Fruit fly (Drosophila melanogaster) whole organism, prepupa: Measurements from ENCODE around the gene CG13252.

ENCODE experiments used
- Blimp-1 ChIP-seq: fragments of 200-800 bp; sonication (Bioruptor generic); optimal IDR thresholded peaks from 3 replicates; lab custom pipeline; 2017; ENCODE audit warnings: missing biosample characterization, missing genetic modification characterization, mild to moderate bottlenecking, moderate library complexity, missing genetic modification reagents
- CG10631 ChIP-seq: fragments of 200-800 bp; sonication (Bioruptor generic); optimal IDR thresholded peaks from 2 replicates; lab custom pipeline; 2016; ENCODE audit warnings: missing biosample characterization, missing genetic modification characterization
- CG11902 ChIP-seq: fragments of 200-800 bp; sonication (Bioruptor generic); optimal IDR thresholded peaks from 3 replicates; lab custom pipeline; 2016; ENCODE audit warnings: missing biosample characterization, missing genetic modification characterization
- CG15336 ChIP-seq: fragments of 200-800 bp; sonication (Bioruptor generic); IDR thresholded peaks from 2 replicates; pipeline ENCODE4 v1.3.6; 2022; ENCODE audit warnings: missing biosample characterization, missing genetic modification characterization
- CG1621 ChIP-seq: fragments of 200-800 bp; sonication (Bioruptor generic); optimal IDR thresholded peaks from 3 replicates; lab custom pipeline; 2018; ENCODE audit warnings: missing biosample characterization, mild to moderate bottlenecking, missing genetic modification characterization
- CG16779 ChIP-seq: fragments of 200-800 bp; sonication (Bioruptor generic); optimal IDR thresholded peaks from 3 replicates; lab custom pipeline; 2017; ENCODE audit warnings: missing biosample characterization, mild to moderate bottlenecking, missing genetic modification characterization
- CG3032 ChIP-seq: fragments of 200-800 bp; optimal IDR thresholded peaks from 2 replicates; lab custom pipeline; 2019; ENCODE audit warnings: missing biosample characterization, mild to moderate bottlenecking, missing genetic modification characterization, moderate library complexity
- CG31627 ChIP-seq: fragments of 200-800 bp; sonication (Bioruptor generic); optimal IDR thresholded peaks from 3 replicates; lab custom pipeline; 2016; ENCODE audit warnings: missing biosample characterization, missing genetic modification characterization
- CG32006 ChIP-seq: fragments of 200-800 bp; sonication (Bioruptor generic); optimal IDR thresholded peaks from 3 replicates; lab custom pipeline; 2017; ENCODE audit warnings: missing biosample characterization, mild to moderate bottlenecking, missing genetic modification characterization
- CG34406 ChIP-seq: fragments of 200-800 bp; sonication (Bioruptor generic); optimal IDR thresholded peaks from 3 replicates; lab custom pipeline; 2016; ENCODE audit warnings: missing biosample characterization, missing genetic modification characterization
- CG6792 ChIP-seq: fragments of 200-800 bp; sonication (Bioruptor generic); optimal IDR thresholded peaks from 3 replicates; lab custom pipeline; 2016; ENCODE audit warnings: missing biosample characterization, missing genetic modification characterization
- CG6854 ChIP-seq: fragments of 200-800 bp; sonication (Bioruptor generic); optimal IDR thresholded peaks from 2 replicates; lab custom pipeline; 2017; ENCODE audit warnings: missing biosample characterization, mild to moderate bottlenecking, missing genetic modification characterization
- CG7368 ChIP-seq: fragments of 200-800 bp; sonication (Bioruptor generic); optimal IDR thresholded peaks from 3 replicates; lab custom pipeline; 2016; ENCODE audit warnings: missing biosample characterization, missing genetic modification characterization
- CG8632 ChIP-seq: fragments of 200-800 bp; sonication (Bioruptor generic); optimal IDR thresholded peaks from 3 replicates; lab custom pipeline; 2016; ENCODE audit warnings: missing biosample characterization, missing genetic modification characterization
- CG9139 ChIP-seq: fragments of 200-800 bp; sonication (Bioruptor generic); optimal IDR thresholded peaks from 3 replicates; lab custom pipeline; 2017; ENCODE audit warnings: missing biosample characterization, mild to moderate bottlenecking, missing genetic modification characterization
- Eip78C ChIP-seq: fragments of 200-800 bp; sonication (Bioruptor generic); peaks from one replicate; lab custom pipeline; 2016; ENCODE audit warnings: missing biosample characterization, missing genetic modification characterization
- Eip93F ChIP-seq: fragments of 200-800 bp; sonication (Bioruptor generic); optimal IDR thresholded peaks from 2 replicates; lab custom pipeline; 2016; ENCODE audit warnings: missing biosample characterization, mild to moderate bottlenecking, missing genetic modification characterization
- Ets96B ChIP-seq: fragments of 200-800 bp; optimal IDR thresholded peaks from 2 replicates; lab custom pipeline; 2019; ENCODE audit warnings: missing biosample characterization, mild to moderate bottlenecking, missing genetic modification characterization, moderate library complexity
- Hr39 ChIP-seq: fragments of 200-800 bp; sonication (Bioruptor generic); optimal IDR thresholded peaks from 2 replicates; lab custom pipeline; 2016; ENCODE audit warnings: missing biosample characterization, missing genetic modification characterization
- Hr4 ChIP-seq: fragments of 200-800 bp; sonication (Bioruptor generic); optimal IDR thresholded peaks from 3 replicates; lab custom pipeline; 2016; ENCODE audit warnings: missing biosample characterization, missing genetic modification characterization
- Lpt ChIP-seq: fragments of 200-800 bp; sonication (Bioruptor generic); optimal IDR thresholded peaks from 3 replicates; lab custom pipeline; 2016; ENCODE audit warnings: missing biosample characterization, missing genetic modification characterization
- Met ChIP-seq: fragments of 200-800 bp; sonication (Bioruptor generic); optimal IDR thresholded peaks from 3 replicates; lab custom pipeline; 2016; ENCODE audit warnings: missing biosample characterization, missing genetic modification characterization
- Smox ChIP-seq: fragments of 200-800 bp; sonication (Bioruptor generic); optimal IDR thresholded peaks from 3 replicates; lab custom pipeline; 2016; ENCODE audit warnings: missing biosample characterization, missing genetic modification characterization
- Sox102F ChIP-seq: fragments of 200-800 bp; sonication (Bioruptor generic); optimal IDR thresholded peaks from 2 replicates; lab custom pipeline; 2016; ENCODE audit warnings: missing biosample characterization, mild to moderate bottlenecking, missing genetic modification characterization
- Sox15 ChIP-seq: fragments of 200-800 bp; sonication (Bioruptor generic); optimal IDR thresholded peaks from 3 replicates; lab custom pipeline; 2016; ENCODE audit warnings: missing biosample characterization, missing genetic modification characterization
- achi ChIP-seq: fragments of 200-800 bp; sonication (Bioruptor generic); optimal IDR thresholded peaks from 3 replicates; lab custom pipeline; 2016; ENCODE audit warnings: missing biosample characterization, missing genetic modification characterization
- acj6 ChIP-seq: fragments of 200-800 bp; sonication (Bioruptor generic); optimal IDR thresholded peaks from 3 replicates; lab custom pipeline; 2016; ENCODE audit warnings: missing biosample characterization, missing genetic modification characterization
- cyc ChIP-seq: fragments of 200-800 bp; sonication (Bioruptor generic); optimal IDR thresholded peaks from 3 replicates; lab custom pipeline; 2016; ENCODE audit warnings: missing biosample characterization, missing genetic modification characterization
- dsx ChIP-seq: fragments of 200-800 bp; optimal IDR thresholded peaks from 3 replicates; lab custom pipeline; 2019; ENCODE audit warnings: missing biosample characterization, mild to moderate bottlenecking, missing genetic modification characterization, moderate library complexity; ENCODE audit not compliant: poor library complexity, severe bottlenecking
- eg ChIP-seq: fragments of 200-800 bp; sonication (Bioruptor generic); IDR thresholded peaks from 3 replicates; pipeline ENCODE4 v1.3.6; 2022; ENCODE audit warnings: missing biosample characterization, missing genetic modification characterization
- esn ChIP-seq: fragments of 200-800 bp; sonication (Bioruptor generic); optimal IDR thresholded peaks from 2 replicates; lab custom pipeline; 2016; ENCODE audit warnings: missing biosample characterization, mild to moderate bottlenecking, missing genetic modification characterization, moderate library complexity
- lz ChIP-seq: fragments of 200-800 bp; sonication (Bioruptor generic); optimal IDR thresholded peaks from 3 replicates; lab custom pipeline; 2016; ENCODE audit warnings: missing biosample characterization, missing genetic modification characterization
- pdm3 ChIP-seq: fragments of 200-800 bp; sonication (Bioruptor generic); optimal IDR thresholded peaks from 3 replicates; lab custom pipeline; 2016; ENCODE audit warnings: missing biosample characterization, missing genetic modification characterization
- salr ChIP-seq, 2 experiments: fragments of 200-800 bp; sonication (Bioruptor generic); optimal IDR thresholded peaks; 3 replicates each; lab custom pipeline; 2016 to 2018; ENCODE audit warnings: missing biosample characterization in 2 of 2, missing genetic modification characterization in 2 of 2, mild to moderate bottlenecking in 1 of 2
- ss ChIP-seq, 2 experiments: fragments of 200-800 bp; sonication (Bioruptor generic); optimal IDR thresholded peaks; 2 replicates in 1 of 2; 3 replicates in 1 of 2; lab custom pipeline; 2017 to 2018; ENCODE audit warnings: mild to moderate bottlenecking in 2 of 2, missing biosample characterization in 2 of 2, missing genetic modification characterization in 2 of 2, moderate library complexity in 1 of 2
- svp ChIP-seq: fragments of 200-800 bp; sonication (Bioruptor generic); peaks from one replicate; lab custom pipeline; 2016; ENCODE audit warnings: missing biosample characterization, missing genetic modification characterization
- topi ChIP-seq: fragments of 200-800 bp; sonication (Bioruptor generic); optimal IDR thresholded peaks from 3 replicates; lab custom pipeline; 2016; ENCODE audit warnings: missing biosample characterization, missing genetic modification characterization

CG13252 gene

DNA sequence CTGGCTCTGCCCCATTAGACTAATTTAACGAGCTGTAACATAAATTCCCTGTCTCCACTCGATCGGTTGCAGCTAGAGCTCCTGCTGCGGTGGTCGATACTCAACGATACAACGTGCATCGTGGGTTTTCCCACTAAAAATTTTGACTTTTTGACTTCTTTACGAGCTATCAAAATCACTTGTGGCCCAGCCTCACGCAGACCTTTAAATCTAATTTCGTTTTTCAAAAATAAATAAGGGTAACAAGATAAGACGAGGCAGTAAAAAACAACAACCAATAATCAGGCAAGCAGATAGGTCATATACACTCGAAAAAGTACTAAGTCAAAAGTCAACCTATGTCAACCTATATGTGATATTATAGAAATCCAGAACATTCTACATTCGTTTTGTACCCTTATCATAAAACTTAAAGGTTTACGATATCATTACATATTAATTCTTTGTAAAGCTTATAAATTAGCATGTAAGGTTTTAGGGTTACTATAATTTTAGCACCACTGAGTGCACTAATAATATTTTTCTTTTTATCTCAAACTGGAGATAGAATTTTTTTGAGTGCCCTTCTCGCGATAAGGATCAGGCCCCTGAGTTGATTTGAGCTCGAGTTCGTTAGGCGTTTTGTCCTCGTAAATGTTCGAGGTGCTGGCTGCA lies 43.1 kb upstream of the CG13252 start (continued):
- TF ChIP-seq CG6854 (GFP tag; lab: Kevin White, UChicago) = no peak
- TF ChIP-seq Sox15 (GFP tag; lab: Kevin White, UChicago) = no peak
- TF ChIP-seq CG9139 = no peak
- peak; percentile 24 for TF ChIP-seq CG10631 (GFP tag; lab: Kevin White, UChicago)
- TF ChIP-seq CG1621 (tag; lab: Kevin White, UChicago) = no peak
- no peak for TF ChIP-seq Hr4 (GFP tag; lab: Kevin White, UChicago)
- TF ChIP-seq salr (GFP tag; optimal IDR thresholded peaks at IDR 0.05; lab: Kevin White, UChicago) = no peak
- no peak for TF ChIP-seq CG7368 (GFP tag; lab: Kevin White, UChicago)
- TF ChIP-seq Sox102F (GFP tag; lab: Kevin White, UChicago) = no peak
- peak; percentile 20 for TF ChIP-seq Hr39
- peak; percentile 22 for TF ChIP-seq svp (GFP tag; lab: Kevin White, UChicago)
- TF ChIP-seq CG3032 (tag; lab: Kevin White, UChicago) = no peak
- TF ChIP-seq Eip93F (GFP tag; lab: Kevin White, UChicago) = no peak
- no peak for TF ChIP-seq pdm3 (GFP tag; lab: Kevin White, UChicago)
- no peak for TF ChIP-seq cyc

DNA sequence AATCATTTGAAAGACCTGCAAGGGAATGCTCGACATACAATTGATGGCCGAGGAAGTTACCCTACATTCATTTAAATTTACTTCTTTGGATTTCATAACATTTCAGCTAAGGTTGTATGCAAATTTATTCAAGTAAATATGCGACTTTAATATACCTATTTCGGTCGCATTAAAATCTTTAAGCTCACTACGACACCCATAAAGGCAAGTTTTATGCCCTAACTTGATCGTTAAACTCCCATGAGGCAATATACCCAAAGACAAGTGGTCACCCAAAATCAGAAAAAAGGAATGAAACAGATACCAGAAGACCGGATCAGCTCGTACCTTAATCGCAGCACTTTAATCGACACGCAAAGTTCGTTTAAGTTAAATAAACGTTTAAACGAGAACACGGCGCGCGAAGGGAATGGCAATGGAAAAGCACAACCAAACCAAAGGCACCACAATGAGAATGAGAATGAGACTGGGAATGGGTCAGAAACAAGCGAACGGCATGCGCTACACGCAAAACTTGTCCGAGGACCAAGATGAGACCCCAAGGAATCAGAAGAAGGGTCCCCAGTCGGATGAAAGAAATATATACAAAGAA lies 42.1 kb upstream of the CG13252 start:
- TF ChIP-seq CG8632 = peak; percentile 12
- TF ChIP-seq CG6792 (GFP tag; lab: Kevin White, UChicago) = peak; percentile 31
- peak; percentile 13 for TF ChIP-seq Ets96B (tag; lab: Kevin White, UChicago)
- peak; percentile 13 for TF ChIP-seq CG9139
- no peak for TF ChIP-seq CG1621 (tag; lab: Kevin White, UChicago)
- TF ChIP-seq svp (GFP tag; lab: Kevin White, UChicago) = peak; percentile 86
- peak; percentile 2 for TF ChIP-seq CG3032 (tag; lab: Kevin White, UChicago)
- TF ChIP-seq lz (GFP tag; lab: Kevin White, UChicago) = peak; percentile 47
- peak; percentile 10 for TF ChIP-seq CG11902 (GFP tag; lab: Kevin White, UChicago)
- peak; percentile 68 for TF ChIP-seq Eip78C (GFP tag; lab: Kevin White, UChicago)
- peak; percentile 37 for TF ChIP-seq CG31627 (GFP tag; lab: Kevin White, UChicago)
- peak; percentile 22 for TF ChIP-seq CG10631 (GFP tag; lab: Kevin White, UChicago)
- no peak for TF ChIP-seq Blimp-1 (GFP tag; lab: Kevin White, UChicago)
- peak; percentile 41 for TF ChIP-seq Met (GFP tag; lab: Kevin White, UChicago)
- TF ChIP-seq ss (GFP tag; optimal IDR thresholded peaks at IDR 0.05; lab: Kevin White, UChicago) = peak in 1 of 2 experiments; percentile 96
- TF ChIP-seq topi (GFP tag; lab: Kevin White, UChicago) = peak; percentile 36
- TF ChIP-seq esn (GFP tag; lab: Kevin White, UChicago) = peak; percentile 58
- TF ChIP-seq acj6 = peak; percentile 8
- TF ChIP-seq CG34406 (GFP tag; lab: Kevin White, UChicago) = no peak
- peak; percentile 22 for TF ChIP-seq cyc
- TF ChIP-seq achi (GFP tag; lab: Kevin White, UChicago) = peak; percentile 5
- peak; percentile 14 for TF ChIP-seq dsx
- TF ChIP-seq Lpt (GFP tag; lab: Kevin White, UChicago) = no peak
- TF ChIP-seq Smox (GFP tag; lab: Kevin White, UChicago) = peak; percentile 45
- TF ChIP-seq pdm3 (GFP tag; lab: Kevin White, UChicago) = no peak
- TF ChIP-seq Sox102F (GFP tag; lab: Kevin White, UChicago) = peak; percentile 44
- no peak for TF ChIP-seq CG16779
- TF ChIP-seq Hr39 = peak; percentile 42

- no peak for TF ChIP-seq CG32006
- no peak for TF ChIP-seq svp (GFP tag; lab: Kevin White, UChicago)
- TF ChIP-seq CG10631 (GFP tag; lab: Kevin White, UChicago) = no peak
- TF ChIP-seq CG3032 (tag; lab: Kevin White, UChicago) = no peak
- no peak for TF ChIP-seq CG15336 (GFP tag; lab: Robert Waterston, UW)
- TF ChIP-seq Lpt (GFP tag; lab: Kevin White, UChicago) = no peak
- no peak for TF ChIP-seq Sox15 (GFP tag; lab: Kevin White, UChicago)
- TF ChIP-seq eg (GFP tag; lab: Robert Waterston, UW) = no peak
Observed at dm6 chr3L:20690074-20690473, 40.3 kb upstream of the CG13252 start.
